Worm (Caenorhabditis elegans) whole organism, early embryonic: ENCODE measurements around the gene ugt-2.

Experiments used
- B0310.2 ChIP-seq: sonication (generic microtip); optimal IDR thresholded peaks from 2 replicates; lab custom pipeline; 2016; ENCODE audit warnings: mild to moderate bottlenecking, missing genetic modification characterization, missing compliant biosample characterization
- ama-1 ChIP-seq: fragments of 150-350 bp; optimal IDR thresholded peaks from 2 replicates; lab custom pipeline; 2014
- ceh-36 ChIP-seq: sonication (generic microtip); optimal IDR thresholded peaks from 2 replicates; lab custom pipeline; 2016; ENCODE audit warnings: missing genetic modification characterization, inconsistent platforms, missing compliant biosample characterization
- ets-7 ChIP-seq: sonication (generic microtip); optimal IDR thresholded peaks from 2 replicates; lab custom pipeline; 2016; ENCODE audit warnings: missing genotype, missing genetic modification characterization, missing compliant biosample characterization
- flt-1 ChIP-seq: fragments of 200-800 bp; sonication (Bioruptor generic); IDR thresholded peaks from 2 replicates; pipeline ENCODE4 v1.3.6; 2022; ENCODE audit warnings: missing genetic modification characterization, missing compliant biosample characterization
- hmbx-1 ChIP-seq: sonication (generic microtip); optimal IDR thresholded peaks from 2 replicates; lab custom pipeline; 2016; ENCODE audit warnings: mild to moderate bottlenecking, missing genetic modification characterization, missing compliant biosample characterization
- hmg-4 ChIP-seq: fragments of 200-800 bp; sonication (Bioruptor generic); optimal IDR thresholded peaks from 2 replicates; lab custom pipeline; 2018; ENCODE audit warnings: mild to moderate bottlenecking, missing genetic modification characterization, missing compliant biosample characterization
- hnd-1 ChIP-seq: sonication (generic microtip); optimal IDR thresholded peaks from 2 replicates; lab custom pipeline; 2016; ENCODE audit warnings: missing genetic modification characterization, missing compliant biosample characterization
- scrt-1 ChIP-seq: fragments of 200-800 bp; sonication (Bioruptor generic); IDR thresholded peaks from 2 replicates; pipeline ENCODE4 v1.3.6; 2022; ENCODE audit warnings: missing genetic modification characterization, missing compliant biosample characterization
- sea-1 ChIP-seq: fragments of 200-800 bp; sonication (Bioruptor generic); conservative IDR thresholded peaks from 2 replicates; pipeline ENCODE4 v1.3.6; 2022; ENCODE audit warnings: missing genetic modification characterization, missing compliant biosample characterization
- tbx-11 ChIP-seq: fragments of 200-800 bp; sonication (Bioruptor generic); IDR thresholded peaks from 2 replicates; pipeline ENCODE4 v1.3.6; 2022; ENCODE audit warnings: missing genetic modification characterization, missing compliant biosample characterization
- tbx-37 ChIP-seq: fragments of 200-800 bp; sonication (Bioruptor generic); conservative IDR thresholded peaks from 2 replicates; pipeline ENCODE4 v1.3.6; 2022; ENCODE audit warnings: missing genetic modification reagents, missing genetic modification characterization, missing compliant biosample characterization
- tra-4 ChIP-seq: sonication (generic microtip); optimal IDR thresholded peaks from 2 replicates; lab custom pipeline; 2017; ENCODE audit warnings: missing genetic modification characterization, missing compliant biosample characterization

DNA sequence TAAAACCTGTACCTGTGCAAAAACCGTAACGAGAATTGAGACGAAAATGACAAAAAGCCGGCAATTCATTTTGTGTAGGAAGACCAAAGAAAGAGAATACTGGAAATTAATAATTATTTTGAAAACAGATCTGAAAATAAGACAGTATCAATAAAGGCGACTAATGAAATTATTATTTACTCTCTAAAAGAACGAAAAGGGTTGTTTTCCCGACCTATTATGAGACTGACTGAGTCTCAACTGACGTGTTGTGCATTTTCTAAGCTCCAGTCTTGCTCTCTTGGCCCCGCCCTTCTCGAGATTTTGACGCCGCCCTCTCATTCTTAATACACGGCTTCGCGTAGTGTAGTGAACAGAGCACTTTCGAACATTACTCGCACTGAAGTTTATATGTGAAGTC, 48.5 kb upstream of the ugt-2 start, which contains the start of gene K07C5.9:
- no peak for TF ChIP-seq tbx-11 (GFP tag; lab: Robert Waterston, UW)
- no peak for TF ChIP-seq flt-1 (GFP tag; lab: Robert Waterston, UW)
- TF ChIP-seq hmbx-1 (tag; lab: Kevin White, UChicago), result no peak
- no peak for TF ChIP-seq B0310.2 (tag; lab: Kevin White, UChicago)
- no peak for TF ChIP-seq ama-1 (lab: Kevin White, UChicago)
- TF ChIP-seq scrt-1 (GFP tag; lab: Robert Waterston, UW), result no peak
- no peak for TF ChIP-seq ets-7 (tag; lab: Kevin White, UChicago)
- TF ChIP-seq tbx-37, result no peak
- TF ChIP-seq hnd-1 (tag; lab: Kevin White, UChicago), result no peak
- no peak for TF ChIP-seq hmg-4 (GFP tag; lab: Kevin White, UChicago)
- TF ChIP-seq ceh-36 (tag; lab: Kevin White, UChicago), result no peak
- TF ChIP-seq sea-1, result no peak
- no peak for TF ChIP-seq tra-4
